Worm (Caenorhabditis elegans) whole organism, L4 larva: ENCODE data around the gene srx-98.

Experiments
- aly-2 ChIP-seq: sonication (generic microtip); optimal IDR thresholded peaks from 2 replicates; lab custom pipeline; 2018; ENCODE audit warnings: missing biosample characterization, missing genetic modification characterization
- fos-1 ChIP-seq: fragments of 150-350 bp; optimal IDR thresholded peaks from 2 replicates; lab custom pipeline; 2014; ENCODE audit warnings: missing biosample characterization, missing genetic modification characterization
- mep-1 ChIP-seq: fragments of 150-350 bp; sonication (generic microtip); optimal IDR thresholded peaks from 3 replicates; lab custom pipeline; 2014; ENCODE audit warnings: missing biosample characterization, missing genetic modification characterization
- nhr-10 ChIP-seq: fragments of 150-350 bp; optimal IDR thresholded peaks from 2 replicates; lab custom pipeline; 2014; ENCODE audit warnings: missing biosample characterization, missing genetic modification characterization
- nhr-77 ChIP-seq: fragments of 150-350 bp; optimal IDR thresholded peaks from 2 replicates; lab custom pipeline; 2014; ENCODE audit warnings: missing biosample characterization, missing genetic modification characterization

DNA sequence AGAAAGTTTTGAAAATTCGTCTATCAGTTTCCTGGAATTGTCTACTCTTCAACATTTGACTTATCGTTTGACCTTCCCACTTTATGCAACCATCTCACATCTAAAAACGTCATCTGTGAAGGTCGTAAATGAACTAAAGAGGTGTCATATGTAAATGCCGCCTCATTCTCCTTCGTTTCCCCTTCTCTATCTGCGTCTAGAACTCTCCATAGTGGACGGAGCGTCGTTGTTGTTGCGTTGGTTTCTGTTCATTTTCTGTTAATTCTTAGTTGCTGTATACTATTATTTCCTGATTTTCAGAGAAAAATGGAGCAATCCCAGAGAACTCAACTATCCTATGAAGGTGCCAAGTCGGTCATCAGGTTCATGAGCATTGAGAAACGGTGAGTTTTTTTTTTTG is 46.1 kb upstream of the srx-98 start, which contains the start of gene fbxc-52:
- no peak for TF ChIP-seq nhr-10 (tag; lab: Kevin White, UChicago)
- no peak for TF ChIP-seq nhr-77
- TF ChIP-seq mep-1 (tag; lab: Kevin White, UChicago) = no peak
- no peak for TF ChIP-seq fos-1
- TF ChIP-seq aly-2 (tag; lab: Kevin White, UChicago) = no peak
